Fruit fly (Drosophila melanogaster) S2 (cell line): ENCODE results near the gene CG12061.

Experiments used
- CG8478 ChIP-seq: fragments of >200 bp; optimal IDR thresholded peaks from 2 replicates; lab custom pipeline; 2018
- CTCF ChIP-seq, 2 experiments: fragments of >200 bp; optimal IDR thresholded peaks; 2 replicates each; lab custom pipeline; 2018

DNA sequence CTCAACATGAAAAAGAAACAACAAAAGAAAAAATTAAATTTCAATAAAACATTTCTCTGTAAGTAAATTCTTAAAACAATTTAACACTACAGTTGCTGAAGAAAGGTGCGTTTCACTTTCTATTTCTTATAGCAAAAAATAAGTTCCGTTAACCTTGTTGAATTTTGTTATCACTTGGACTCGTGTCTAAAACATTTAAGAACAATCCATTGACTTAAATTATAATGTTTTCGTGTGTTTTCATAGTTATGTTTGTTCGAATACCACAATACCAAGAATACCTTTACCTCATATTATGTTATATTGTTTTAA, 60.9 kb downstream of the CG12061 start:
- no peak for TF ChIP-seq CTCF (optimal IDR thresholded peaks at IDR 0.05; lab: Kevin White, UChicago)
- no peak for TF ChIP-seq CG8478
